Worm (Caenorhabditis elegans) whole organism, young adult: ENCODE measurements around the gene nas-38.

ENCODE experiments used
- F23B12.7 ChIP-seq: sonication (generic microtip); optimal IDR thresholded peaks from 2 replicates; lab custom pipeline; 2017; ENCODE audit warnings: missing genetic modification characterization, mild to moderate bottlenecking, missing compliant biosample characterization, antibody characterized with exemption, moderate library complexity; ENCODE audit not compliant: insufficient read depth
- F39B2.1 ChIP-seq: fragments of 200-800 bp; sonication (Bioruptor generic); IDR thresholded peaks from 2 replicates; pipeline ENCODE4 v1.3.6; 2022; ENCODE audit warnings: missing genetic modification reagents, missing genetic modification characterization, missing compliant biosample characterization
- K12H6.12 ChIP-seq: fragments of 200-800 bp; sonication (Bioruptor generic); optimal IDR thresholded peaks from 2 replicates; lab custom pipeline; 2018; ENCODE audit warnings: mild to moderate bottlenecking, missing genetic modification characterization, missing compliant biosample characterization
- Y67H2A.10 ChIP-seq: fragments of 200-800 bp; sonication (Bioruptor generic); conservative IDR thresholded peaks from 2 replicates; pipeline ENCODE4 v1.3.6; 2022; ENCODE audit warnings: missing genetic modification reagents, missing genetic modification characterization, missing compliant biosample characterization
- attf-3 ChIP-seq: fragments of 200-800 bp; sonication (Bioruptor generic); conservative IDR thresholded peaks from 2 replicates; pipeline ENCODE4 v1.3.6; 2022; ENCODE audit warnings: missing genetic modification reagents, missing genetic modification characterization, missing compliant biosample characterization
- bed-1 ChIP-seq: fragments of 200-800 bp; sonication (Bioruptor generic); IDR thresholded peaks from 2 replicates; pipeline ENCODE4 v1.3.6; 2022; ENCODE audit warnings: missing genetic modification reagents, missing genetic modification characterization, missing compliant biosample characterization
- cebp-1 ChIP-seq, 2 experiments: fragments of 200-800 bp in 1 of 2; sonication (Bioruptor generic) in 1 of 2; sonication (generic microtip) in 1 of 2; IDR thresholded peaks in 1 of 2; optimal IDR thresholded peaks in 1 of 2; 2 replicates each; pipeline versions ENCODE4 v1.3.6 to Lab custom; 2017 to 2022; ENCODE audit warnings: missing compliant biosample characterization in 2 of 2, missing genetic modification characterization in 2 of 2, mild to moderate bottlenecking in 1 of 2, missing genetic modification reagents in 1 of 2, moderate library complexity in 1 of 2
- cebp-2 ChIP-seq: fragments of 200-800 bp; sonication (Bioruptor generic); IDR thresholded peaks from 2 replicates; pipeline ENCODE4 v1.3.6; 2022; ENCODE audit warnings: missing genetic modification characterization, missing compliant biosample characterization
- ceh-27 ChIP-seq: fragments of 200-800 bp; sonication (Bioruptor generic); optimal IDR thresholded peaks from 2 replicates; lab custom pipeline; 2018; ENCODE audit warnings: mild to moderate bottlenecking, missing genetic modification characterization, moderate library complexity, missing compliant biosample characterization
- ekl-4 ChIP-seq: fragments of 200-800 bp; sonication (Bioruptor generic); IDR thresholded peaks from 2 replicates; pipeline ENCODE4 v1.3.6; 2022; ENCODE audit warnings: missing genetic modification reagents, missing genetic modification characterization, missing compliant biosample characterization
- ets-4 ChIP-seq: fragments of 200-800 bp; sonication (Bioruptor generic); optimal IDR thresholded peaks from 2 replicates; lab custom pipeline; 2018; ENCODE audit warnings: mild to moderate bottlenecking, missing genetic modification characterization, missing compliant biosample characterization
- hmg-1.2 ChIP-seq: fragments of 200-800 bp; sonication (Bioruptor generic); IDR thresholded peaks from 2 replicates; pipeline ENCODE4 v1.3.6; 2022; ENCODE audit warnings: missing genetic modification reagents, missing genetic modification characterization, missing compliant biosample characterization
- lag-1 ChIP-seq: fragments of 200-800 bp; sonication (Bioruptor generic); IDR thresholded peaks from 2 replicates; pipeline ENCODE4 v1.3.6; 2022; ENCODE audit warnings: missing genetic modification reagents, missing genetic modification characterization, missing compliant biosample characterization
- lin-35 ChIP-seq, 3 experiments: fragments of 150-350 bp in 2 of 3; sonication (generic microtip) in 1 of 3; optimal IDR thresholded peaks; 2 replicates each; lab custom pipeline; 2014 to 2018; ENCODE audit warnings: missing biosample characterization in 3 of 3, missing genetic modification characterization in 3 of 3, missing genetic modification reagents in 3 of 3
- madf-3 ChIP-seq: fragments of 200-800 bp; sonication (Bioruptor generic); IDR thresholded peaks from 2 replicates; pipeline ENCODE4 v1.3.6; 2022; ENCODE audit warnings: missing genetic modification reagents, missing genetic modification characterization, missing compliant biosample characterization
- mes-4 ChIP-seq: sonication (generic microtip); optimal IDR thresholded peaks from 2 replicates; lab custom pipeline; 2016; ENCODE audit warnings: missing genotype, missing genetic modification characterization, missing compliant biosample characterization
- nfya-1 ChIP-seq: sonication (generic microtip); optimal IDR thresholded peaks from 2 replicates; lab custom pipeline; 2017; ENCODE audit warnings: antibody characterized with exemption, missing compliant biosample characterization, missing genetic modification characterization, borderline replicate concordance; ENCODE audit not compliant: insufficient read depth
- nfyb-1 ChIP-seq: fragments of 200-800 bp; sonication (Bioruptor generic); IDR thresholded peaks from 2 replicates; pipeline ENCODE4 v1.3.6; 2022; ENCODE audit warnings: missing genetic modification reagents, missing genetic modification characterization, missing compliant biosample characterization
- nhr-80 ChIP-seq: sonication (generic microtip); optimal IDR thresholded peaks from 2 replicates; lab custom pipeline; 2016; ENCODE audit warnings: missing genetic modification characterization, missing compliant biosample characterization
- pha-4 ChIP-seq: fragments of 150-350 bp; sonication (generic microtip); optimal IDR thresholded peaks from 2 replicates; lab custom pipeline; 2014; ENCODE audit warnings: missing biosample characterization, missing genetic modification reagents, missing genetic modification characterization
- repo-1 ChIP-seq: sonication (generic microtip); optimal IDR thresholded peaks from 2 replicates; lab custom pipeline; 2017; ENCODE audit warnings: mild to moderate bottlenecking, missing genetic modification characterization, missing compliant biosample characterization
- snpc-3.4 ChIP-seq: sonication (generic microtip); optimal IDR thresholded peaks from 2 replicates; lab custom pipeline; 2017; ENCODE audit warnings: missing genetic modification characterization, mild to moderate bottlenecking, missing compliant biosample characterization, antibody characterized with exemption, moderate library complexity, missing genotype, missing genetic modification reagents
- snpc-4 ChIP-seq, 5 experiments: fragments of 150-350 bp in 1 of 5; sonication (generic microtip) in 4 of 5; optimal IDR thresholded peaks; 2 replicates each; lab custom pipeline; 2014 to 2018; ENCODE audit warnings: missing genetic modification characterization in 5 of 5, missing biosample characterization in 3 of 5, antibody characterized with exemption in 2 of 5, mild to moderate bottlenecking in 2 of 5, missing compliant biosample characterization in 2 of 5, missing genotype in 2 of 5, moderate library complexity in 2 of 5, missing genetic modification reagents in 1 of 5
- somi-1 ChIP-seq: fragments of 200-800 bp; sonication (Bioruptor generic); optimal IDR thresholded peaks from 2 replicates; lab custom pipeline; 2018; ENCODE audit warnings: mild to moderate bottlenecking, missing genetic modification characterization, missing compliant biosample characterization
- sptf-2 ChIP-seq: fragments of 200-800 bp; sonication (Bioruptor generic); optimal IDR thresholded peaks from 2 replicates; lab custom pipeline; 2018; ENCODE audit warnings: mild to moderate bottlenecking, missing genetic modification characterization, missing compliant biosample characterization
- unc-130 ChIP-seq: sonication (generic microtip); optimal IDR thresholded peaks from 2 replicates; lab custom pipeline; 2016; ENCODE audit warnings: missing genetic modification reagents, missing genetic modification characterization, missing compliant biosample characterization
- xnd-1 ChIP-seq: sonication (generic microtip); optimal IDR thresholded peaks from 2 replicates; lab custom pipeline; 2016; ENCODE audit warnings: missing genotype, missing genetic modification reagents, missing genetic modification characterization, missing compliant biosample characterization
- zfh-2 ChIP-seq: fragments of 200-800 bp; sonication (Bioruptor generic); conservative IDR thresholded peaks from 2 replicates; pipeline ENCODE4 v1.3.6; 2022; ENCODE audit warnings: missing genetic modification reagents, missing genetic modification characterization, missing compliant biosample characterization
- ztf-22 ChIP-seq: fragments of 200-800 bp; sonication (Bioruptor generic); optimal IDR thresholded peaks from 2 replicates; lab custom pipeline; 2018; ENCODE audit warnings: mild to moderate bottlenecking, missing genetic modification characterization, moderate library complexity, missing compliant biosample characterization
- ztf-6 ChIP-seq: fragments of 200-800 bp; sonication (Bioruptor generic); IDR thresholded peaks from 2 replicates; pipeline ENCODE4 v1.3.6; 2022; ENCODE audit warnings: missing genetic modification reagents, missing genetic modification characterization, missing compliant biosample characterization

The nas-38 gene

ce11 chrX:555043-555791 lies 2.7 kb upstream of the nas-38 start:
- no peak for TF ChIP-seq sptf-2 (GFP tag; lab: Kevin White, UChicago)
- no peak for TF ChIP-seq F23B12.7
- TF ChIP-seq nfya-1 (tag; lab: Kevin White, UChicago), result no peak
- TF ChIP-seq Y67H2A.10, result no peak
- TF ChIP-seq ekl-4 (GFP tag; lab: Robert Waterston, UW), result no peak
- no peak for TF ChIP-seq madf-3 (GFP tag; lab: Robert Waterston, UW)
- TF ChIP-seq nhr-80 (tag; lab: Kevin White, UChicago), result peak; percentile 60

ce11 chrX:557195-557594 lies 762 bp upstream of the nas-38 start, which contains the start of gene hlh-19:
Gene hlh-19 (minus strand): TSS chrX:557295.
- no peak for TF ChIP-seq repo-1
- TF ChIP-seq ets-4 (GFP tag; lab: Kevin White, UChicago), result no peak
- TF ChIP-seq, all 124 proteins: peak for 0

- no peak for TF ChIP-seq lag-1
- TF ChIP-seq snpc-4 (GFP tag; optimal IDR thresholded peaks at IDR 0.05; lab: Kevin White, UChicago), result no peak
- TF ChIP-seq snpc-4 (tag; optimal IDR thresholded peaks at IDR 0.05; lab: Kevin White, UChicago), result peak in 2 of 4 experiments; percentile 64 to 72
- TF ChIP-seq zfh-2, result 0 out of 2 replicates have a peak, but pooled peaks have one; percentile 16
- TF ChIP-seq, all 124 proteins: peak for 2
Measured at ce11 chrX:571367-571766, 13.4 kb downstream of the nas-38 start.

- TF ChIP-seq bed-1 (GFP tag; lab: Robert Waterston, UW), result no peak
- TF ChIP-seq Y67H2A.10, result no peak
- TF ChIP-seq nfyb-1 (GFP tag; lab: Robert Waterston, UW), result no peak
- no peak for TF ChIP-seq pha-4 (tag; lab: Kevin White, UChicago)
- TF ChIP-seq lin-35 (GFP tag; optimal IDR thresholded peaks at IDR 0.05; lab: Kevin White, UChicago), result no peak
- no peak for TF ChIP-seq ztf-6 (GFP tag; lab: Robert Waterston, UW)
- no peak for TF ChIP-seq nfya-1 (tag; lab: Kevin White, UChicago)
- no peak for TF ChIP-seq xnd-1 (tag; lab: Kevin White, UChicago)
- TF ChIP-seq snpc-3.4 (tag; lab: Kevin White, UChicago), result no peak
- no peak for TF ChIP-seq unc-130 (GFP tag; lab: Kevin White, UChicago)
- TF ChIP-seq nhr-80 (tag; lab: Kevin White, UChicago), result no peak
Measured at ce11 chrX:572601-573000, 14.6 kb downstream of the nas-38 start, which contains the start of gene mrp-2. Gene mrp-2 (minus strand): TSS chrX:572701.

- TF ChIP-seq somi-1 (GFP tag; lab: Kevin White, UChicago), result no peak
- peak; percentile 96 for TF ChIP-seq cebp-1 (GFP tag; IDR thresholded peaks at IDR 0.05; lab: Robert Waterston, UW)
- peak; percentile 99 for TF ChIP-seq cebp-1 (tag; optimal IDR thresholded peaks at IDR 0.05; lab: Kevin White, UChicago)
- TF ChIP-seq hmg-1.2 (GFP tag; lab: Robert Waterston, UW), result peak; percentile 13; the same call in 1 of the 2 replicates
- peak; percentile 42 for TF ChIP-seq K12H6.12 (tag; lab: Kevin White, UChicago)
- peak; percentile 29 for TF ChIP-seq ceh-27 (GFP tag; lab: Kevin White, UChicago)
Measured at ce11 chrX:573270-573669, 15.3 kb downstream of the nas-38 start.

ce11 chrX:575084-575483 lies 17.1 kb downstream of the nas-38 start:
- no peak for TF ChIP-seq mes-4 (tag; lab: Kevin White, UChicago)
- TF ChIP-seq cebp-2 (GFP tag; lab: Robert Waterston, UW), result no peak
- TF ChIP-seq attf-3 (GFP tag; lab: Robert Waterston, UW), result no peak
- TF ChIP-seq F39B2.1 (GFP tag; lab: Robert Waterston, UW), result no peak
- no peak for TF ChIP-seq ztf-22 (GFP tag; lab: Kevin White, UChicago)
